Worm (Caenorhabditis elegans): ENCODE measurements around the gene T16A9.3.
"Not testable (repeated sequence)": the region's sequence is repeated elsewhere in the genome, so short reads cannot be mapped to it uniquely, and the experiment has no call there.

- TF ChIP-seq dsc-1 (tag; optimal IDR thresholded peaks at IDR 0.05); unc-62 (GFP tag; optimal IDR thresholded peaks at IDR 0.05); lin-13 (GFP tag; optimal IDR thresholded peaks at IDR 0.05); nhr-12 (tag; optimal IDR thresholded peaks at IDR 0.05); sptf-1 (tag; optimal IDR thresholded peaks at IDR 0.05); C04F5.9 (tag; optimal IDR thresholded peaks at IDR 0.05); zag-1 (tag; optimal IDR thresholded peaks at IDR 0.05); egl-27 (tag; optimal IDR thresholded peaks at IDR 0.05); ets-5 (GFP tag; IDR thresholded peaks at IDR 0.05); pqm-1 (tag; optimal IDR thresholded peaks at IDR 0.05); mdl-1 (tag; optimal IDR thresholded peaks at IDR 0.05); ztf-4 (tag; optimal IDR thresholded peaks at IDR 0.05); tbx-2 (tag; optimal IDR thresholded peaks at IDR 0.05): not testable (repeated sequence)
Measured at ce11 chrV:14203809-14204208, 1.5 kb upstream of the T16A9.3 start.

Measured in whole organism, L1 larva.